Worm (Caenorhabditis elegans) whole organism, dauer: Measurements from ENCODE around the gene cyn-16.

Experiments
- unc-62 ChIP-seq: sonication (generic microtip); optimal IDR thresholded peaks from 2 replicates; lab custom pipeline; 2017; ENCODE audit warnings: missing biosample characterization, missing genetic modification reagents, missing genetic modification characterization

The cyn-16 gene

DNA sequence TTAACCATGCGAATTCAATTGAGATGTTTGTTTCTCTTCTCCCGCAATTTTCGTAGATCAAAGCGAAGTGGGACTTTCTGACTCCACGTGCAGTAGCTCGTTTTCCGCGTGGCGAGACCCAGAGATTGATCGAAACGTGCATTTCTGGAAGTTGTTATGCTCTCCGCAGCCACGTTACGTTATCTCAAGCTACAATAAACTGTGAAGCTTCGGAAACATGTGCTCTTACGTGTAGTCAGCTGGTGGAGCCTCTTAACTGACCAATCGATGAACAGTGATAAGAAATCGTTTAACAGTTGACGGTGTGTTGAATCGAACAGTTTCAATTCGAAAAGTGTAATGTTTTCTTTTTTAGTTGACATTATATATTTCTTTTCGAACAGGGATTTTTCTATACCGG lies 15.6 kb upstream of the cyn-16 start:
- no peak for TF ChIP-seq unc-62 (GFP tag; lab: Kevin White, UChicago)

ce11 chrII:12051601-12052000 lies 15.1 kb upstream of the cyn-16 start:
- TF ChIP-seq unc-62 (GFP tag; lab: Kevin White, UChicago) = no peak

- no peak for TF ChIP-seq unc-62 (GFP tag; lab: Kevin White, UChicago)
Measured at ce11 chrII:12050607-12051006, 14.1 kb upstream of the cyn-16 start.

DNA sequence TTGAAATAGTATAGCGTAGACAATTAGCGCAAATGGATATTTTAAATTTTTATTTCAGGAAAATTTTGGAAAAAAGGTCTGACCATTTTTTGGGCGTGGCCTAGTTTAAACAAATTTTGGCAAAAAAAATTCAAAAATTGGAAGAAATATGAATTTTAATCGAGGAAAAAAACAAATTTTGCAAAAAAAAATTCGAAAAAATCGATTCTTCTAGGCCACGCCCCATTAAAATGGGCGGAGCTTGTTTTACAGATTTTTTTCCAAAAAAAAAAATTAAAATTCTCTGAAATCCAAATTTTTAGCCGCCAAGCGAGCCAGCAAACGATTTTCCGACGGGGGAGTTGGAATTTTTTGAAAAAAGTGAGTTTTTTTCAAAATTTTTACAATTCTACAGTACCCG lies 12.7 kb upstream of the cyn-16 start, which contains the start of gene nadk-2:
Gene nadk-2 (plus strand): TSS at position 301 of the 400 bp plus-strand sequence.
- no peak for TF ChIP-seq unc-62 (GFP tag; lab: Kevin White, UChicago)

DNA sequence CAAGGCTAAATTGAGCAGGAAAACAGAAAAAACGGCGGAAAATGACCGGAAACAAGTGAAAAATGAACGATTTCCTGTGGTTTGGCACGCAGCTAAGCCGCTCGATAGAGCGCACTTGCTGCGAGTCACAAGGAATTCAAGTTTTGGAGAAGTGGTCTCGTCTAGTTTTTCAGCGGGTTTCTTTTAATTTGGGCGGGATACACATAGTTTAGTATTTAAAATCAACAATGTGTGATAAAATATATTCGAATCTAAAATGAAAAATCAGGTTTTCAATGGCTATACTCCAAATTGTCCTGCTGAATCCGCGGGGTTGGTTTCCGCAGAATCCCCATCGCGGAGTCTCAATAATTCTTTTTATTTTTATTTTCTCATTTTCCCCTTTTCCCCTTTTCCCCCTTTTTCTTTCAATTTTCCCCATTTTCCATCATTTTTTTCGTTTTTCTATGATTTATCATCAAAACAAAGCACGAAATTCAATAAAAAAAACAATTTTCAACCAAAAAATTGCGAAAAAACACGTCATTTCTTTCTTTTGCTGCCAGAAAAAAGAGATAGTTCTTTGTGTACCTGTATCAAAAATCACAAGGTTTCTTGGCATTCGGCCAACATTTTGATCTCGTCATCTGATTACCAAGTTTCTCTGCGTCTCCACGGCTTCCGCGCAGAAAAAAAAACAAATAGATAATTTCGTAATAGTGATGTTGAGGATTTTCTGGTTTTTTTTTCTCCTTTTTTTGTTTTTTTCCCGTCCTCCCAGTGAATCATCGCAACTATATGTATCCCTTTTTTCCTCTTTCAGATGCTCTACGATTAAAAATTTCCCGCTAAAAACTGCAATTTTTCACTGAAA lies 5.8 kb upstream of the cyn-16 start, which contains the start of gene ippk-1:
Gene ippk-1 (plus strand): TSS at position 803 of the 853 bp plus-strand sequence.
- no peak for TF ChIP-seq unc-62 (GFP tag; lab: Kevin White, UChicago)

DNA sequence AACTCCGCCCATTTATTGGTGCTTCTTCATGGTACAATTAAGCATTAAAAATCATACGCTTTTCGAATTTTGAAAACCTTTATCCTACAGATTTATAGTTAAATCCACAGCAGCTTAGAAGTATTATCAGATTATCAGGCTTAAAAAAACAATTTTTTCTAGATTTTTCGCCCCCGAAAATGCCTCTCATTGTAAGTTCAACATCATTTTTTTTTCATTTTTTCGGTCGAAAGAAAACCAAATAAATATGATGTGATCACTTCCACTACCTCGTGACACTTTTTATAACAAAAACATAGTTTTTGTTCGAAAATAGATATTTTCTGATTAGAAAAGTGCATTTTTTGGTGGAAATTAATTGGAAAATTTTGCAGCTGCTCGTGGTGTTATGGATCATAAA lies 4.6 kb upstream of the cyn-16 start:
- TF ChIP-seq unc-62 (GFP tag; lab: Kevin White, UChicago) = no peak

DNA sequence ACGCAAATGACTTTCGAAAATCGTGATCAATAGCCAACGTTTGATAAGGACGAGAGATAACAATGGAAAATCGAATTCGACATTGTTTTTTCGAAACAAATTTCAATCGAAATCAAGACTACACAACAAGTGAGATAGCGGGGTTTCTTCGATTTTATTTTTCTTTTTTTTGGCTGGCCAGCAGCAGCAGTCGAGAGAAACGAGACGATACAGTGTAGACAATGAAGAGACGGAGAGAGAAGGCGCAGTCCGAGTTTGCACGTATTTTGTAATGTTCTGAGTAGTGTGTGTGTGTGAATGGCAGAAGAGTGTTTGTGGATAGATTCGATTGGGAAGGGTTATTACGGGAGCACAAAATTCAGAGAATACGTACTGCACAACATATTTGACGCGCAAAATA lies 3.6 kb upstream of the cyn-16 start:
- no peak for TF ChIP-seq unc-62 (GFP tag; lab: Kevin White, UChicago)

- no peak for TF ChIP-seq unc-62 (GFP tag; lab: Kevin White, UChicago)
Measured at ce11 chrII:12039039-12039438, 2.5 kb upstream of the cyn-16 start, which contains the start of gene tpi-1. Gene tpi-1 (minus strand): TSS chrII:12039139.

ce11 chrII:12036075-12036474 lies 467 bp downstream of the cyn-16 start:
- no peak for TF ChIP-seq unc-62 (GFP tag; lab: Kevin White, UChicago)

ce11 chrII:12028707-12029106 lies 7.8 kb downstream of the cyn-16 start:
- TF ChIP-seq unc-62 (GFP tag; lab: Kevin White, UChicago) = no peak

- TF ChIP-seq unc-62 (GFP tag; lab: Kevin White, UChicago) = no peak
Measured at ce11 chrII:12027697-12028245, 8.8 kb downstream of the cyn-16 start, which contains the start of gene Y17G7B.8. Gene Y17G7B.8 (minus strand): TSS chrII:12027747.

DNA sequence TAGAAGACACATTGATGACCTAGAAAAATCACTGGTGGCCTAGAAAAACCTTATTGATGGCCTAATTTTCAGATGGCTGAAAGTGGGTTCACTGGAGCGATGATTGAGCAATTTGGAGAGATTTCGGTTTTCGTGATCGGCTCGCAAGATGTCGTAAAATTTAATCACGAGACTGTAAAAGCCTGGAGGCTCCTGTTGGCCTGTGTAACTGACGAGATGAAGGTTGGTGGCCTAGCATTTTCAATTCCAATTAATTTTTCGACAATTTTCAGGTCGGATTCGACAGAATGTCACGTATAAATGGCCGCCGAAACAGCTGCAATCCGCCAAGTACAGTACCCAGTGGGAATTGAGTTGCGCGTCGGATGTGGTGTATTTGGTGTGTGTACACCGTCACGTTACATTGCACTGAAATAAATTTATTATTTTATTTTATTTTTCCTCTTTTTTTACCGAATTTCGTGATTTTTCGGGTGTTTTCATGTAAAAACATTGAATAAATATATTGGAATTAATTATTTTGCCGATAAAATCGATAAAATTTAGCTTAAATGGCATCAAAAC lies 13.1 kb downstream of the cyn-16 start, which contains the start of gene Y17G7B.12:
Gene Y17G7B.12 (plus strand): TSS at position 547 of the 564 bp plus-strand sequence.
- no peak for TF ChIP-seq unc-62 (GFP tag; lab: Kevin White, UChicago)

ce11 chrII:12008772-12009171 lies 27.8 kb downstream of the cyn-16 start, which contains the start of gene glb-29:
Gene glb-29 (plus strand): TSS chrII:12009072.
- TF ChIP-seq unc-62 (GFP tag; lab: Kevin White, UChicago) = no peak

ce11 chrII:12006575-12007098 lies 29.9 kb downstream of the cyn-16 start, which contains the start of gene mcm-2:
Gene mcm-2 (minus strand): TSS chrII:12006625.
- no peak for TF ChIP-seq unc-62 (GFP tag; lab: Kevin White, UChicago)

DNA sequence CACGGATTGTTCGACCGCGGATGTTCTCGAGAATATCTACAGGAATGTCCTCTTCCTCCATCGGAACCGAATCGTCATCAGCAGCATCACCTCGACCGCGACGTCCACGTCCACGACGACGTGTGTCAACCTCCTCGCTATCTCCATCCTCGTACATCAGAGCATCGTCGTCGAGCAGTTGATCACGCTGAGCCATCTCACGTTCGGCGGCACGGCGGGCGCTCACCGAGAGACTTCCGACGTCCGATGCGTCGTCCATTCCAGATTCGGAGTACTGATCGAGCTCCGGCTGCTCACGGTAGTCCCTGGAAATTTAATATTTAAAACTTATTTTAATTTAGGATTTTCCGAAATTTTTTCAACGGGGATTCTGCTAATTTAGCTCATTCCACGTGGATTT lies 30.6 kb downstream of the cyn-16 start:
- no peak for TF ChIP-seq unc-62 (GFP tag; lab: Kevin White, UChicago)

DNA sequence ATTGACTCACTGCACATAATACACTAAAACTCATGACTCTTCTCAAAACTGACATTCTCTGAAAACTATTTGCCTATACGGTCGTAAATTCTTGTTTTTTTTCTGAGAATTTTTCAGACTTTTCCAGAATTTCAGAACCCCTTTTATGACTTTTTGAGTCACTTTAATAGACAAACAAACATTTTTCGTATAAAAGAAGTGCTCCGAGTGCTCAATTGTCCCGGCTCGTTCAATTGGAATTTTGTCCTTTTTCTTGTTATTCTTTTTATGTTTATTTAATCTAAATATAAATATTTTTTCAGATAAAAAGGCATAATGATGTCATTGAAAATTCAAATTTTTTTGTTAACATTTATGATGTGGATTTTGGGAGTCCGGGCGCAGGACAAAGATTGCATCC lies 37.6 kb downstream of the cyn-16 start, which contains the start of gene Y17G7B.23:
Gene Y17G7B.23 (plus strand): TSS at position 301 of the 400 bp plus-strand sequence.
- no peak for TF ChIP-seq unc-62 (GFP tag; lab: Kevin White, UChicago)
